Worm (Caenorhabditis elegans) whole organism, young adult: ENCODE data around the gene ZC412.5.

Source experiments
- B0019.2 ChIP-seq: fragments of 200-800 bp; sonication (Bioruptor generic); conservative IDR thresholded peaks from 2 replicates; pipeline ENCODE4 v1.3.6; 2022; ENCODE audit warnings: missing genetic modification reagents, missing genetic modification characterization, missing compliant biosample characterization
- B0035.1 ChIP-seq: sonication (generic microtip); optimal IDR thresholded peaks from 2 replicates; lab custom pipeline; 2016; ENCODE audit warnings: missing genetic modification characterization, mild to moderate bottlenecking, missing compliant biosample characterization, missing genotype, missing genetic modification reagents
- C06A6.2 ChIP-seq: fragments of 200-800 bp; sonication (Bioruptor generic); conservative IDR thresholded peaks from 2 replicates; pipeline ENCODE4 v1.3.6; 2022; ENCODE audit warnings: missing genetic modification characterization, missing compliant biosample characterization
- D2030.7 ChIP-seq: fragments of 200-800 bp; sonication (Bioruptor generic); IDR thresholded peaks from 2 replicates; pipeline ENCODE4 v1.3.6; 2022; ENCODE audit warnings: missing genetic modification reagents, missing genetic modification characterization, missing compliant biosample characterization
- F23B12.7 ChIP-seq: sonication (generic microtip); optimal IDR thresholded peaks from 2 replicates; lab custom pipeline; 2017; ENCODE audit warnings: missing genetic modification characterization, mild to moderate bottlenecking, missing compliant biosample characterization, antibody characterized with exemption, moderate library complexity; ENCODE audit not compliant: insufficient read depth
- F33H1.4 ChIP-seq: fragments of 200-800 bp; sonication (Bioruptor generic); IDR thresholded peaks from 2 replicates; pipeline ENCODE4 v1.3.6; 2022; ENCODE audit warnings: missing genetic modification reagents, missing genetic modification characterization, missing compliant biosample characterization
- F37B4.10 ChIP-seq: fragments of 200-800 bp; sonication (Bioruptor generic); IDR thresholded peaks from 2 replicates; pipeline ENCODE4 v1.3.6; 2022; ENCODE audit warnings: missing genetic modification characterization, missing compliant biosample characterization
- F52B5.7 ChIP-seq: sonication (generic microtip); optimal IDR thresholded peaks from 2 replicates; lab custom pipeline; 2016; ENCODE audit warnings: mild to moderate bottlenecking, missing genetic modification characterization, missing compliant biosample characterization
- F57C9.4 ChIP-seq: sonication (generic microtip); optimal IDR thresholded peaks from 2 replicates; lab custom pipeline; 2017; ENCODE audit warnings: mild to moderate bottlenecking, missing genetic modification characterization, missing compliant biosample characterization
- K11D2.4 ChIP-seq: fragments of 200-800 bp; sonication (Bioruptor generic); IDR thresholded peaks from 2 replicates; pipeline ENCODE4 v1.3.6; 2022; ENCODE audit warnings: missing genetic modification reagents, missing genetic modification characterization, missing compliant biosample characterization
- K12H6.12 ChIP-seq: fragments of 200-800 bp; sonication (Bioruptor generic); optimal IDR thresholded peaks from 2 replicates; lab custom pipeline; 2018; ENCODE audit warnings: mild to moderate bottlenecking, missing genetic modification characterization, missing compliant biosample characterization
- T07F8.4 ChIP-seq: sonication (generic microtip); optimal IDR thresholded peaks from 2 replicates; lab custom pipeline; 2016; ENCODE audit warnings: mild to moderate bottlenecking, missing genetic modification characterization, moderate library complexity, missing compliant biosample characterization
- ZK185.1 ChIP-seq: sonication (generic microtip); optimal IDR thresholded peaks from 2 replicates; lab custom pipeline; 2016; ENCODE audit warnings: mild to moderate bottlenecking, missing genetic modification characterization, missing compliant biosample characterization; ENCODE audit not compliant: poor library complexity, severe bottlenecking
- ama-1 ChIP-seq, 3 experiments: fragments of 150-350 bp in 1 of 3; sonication (generic microtip) in 2 of 3; optimal IDR thresholded peaks; 2 replicates each; lab custom pipeline; 2014 to 2018; ENCODE audit warnings: missing biosample characterization in 2 of 3, missing genetic modification characterization in 2 of 3, missing genetic modification reagents in 2 of 3
- atf-7 ChIP-seq: sonication (generic microtip); optimal IDR thresholded peaks from 2 replicates; lab custom pipeline; 2017; ENCODE audit warnings: mild to moderate bottlenecking, missing genetic modification characterization, missing compliant biosample characterization
- athp-1 ChIP-seq: sonication (generic microtip); optimal IDR thresholded peaks from 2 replicates; lab custom pipeline; 2017; ENCODE audit warnings: mild to moderate bottlenecking, missing genetic modification characterization, missing compliant biosample characterization
- attf-5 ChIP-seq: fragments of 200-800 bp; sonication (Bioruptor generic); optimal IDR thresholded peaks from 2 replicates; lab custom pipeline; 2018; ENCODE audit warnings: mild to moderate bottlenecking, missing genetic modification characterization, missing compliant biosample characterization
- attf-6 ChIP-seq: fragments of 200-800 bp; sonication (Bioruptor generic); IDR thresholded peaks from 2 replicates; pipeline ENCODE4 v1.3.6; 2022; ENCODE audit warnings: missing genetic modification reagents, missing genetic modification characterization, missing compliant biosample characterization
- bed-2 ChIP-seq: fragments of 200-800 bp; sonication (Bioruptor generic); IDR thresholded peaks from 2 replicates; pipeline ENCODE4 v1.3.6; 2022; ENCODE audit warnings: missing genetic modification reagents, missing genetic modification characterization, missing compliant biosample characterization
- ccch-3 ChIP-seq: fragments of 200-800 bp; sonication (Bioruptor generic); optimal IDR thresholded peaks from 2 replicates; lab custom pipeline; 2018; ENCODE audit warnings: mild to moderate bottlenecking, missing genetic modification characterization, missing compliant biosample characterization
- ceh-91 ChIP-seq: fragments of 200-800 bp; sonication (Bioruptor generic); IDR thresholded peaks from 2 replicates; pipeline ENCODE4 v1.3.6; 2022; ENCODE audit warnings: missing genetic modification reagents, missing genetic modification characterization, missing compliant biosample characterization
- chd-7 ChIP-seq: sonication (generic microtip); optimal IDR thresholded peaks from 2 replicates; lab custom pipeline; 2016; ENCODE audit warnings: mild to moderate bottlenecking, missing genetic modification characterization, moderate library complexity, missing compliant biosample characterization
- gei-17 ChIP-seq: fragments of 200-800 bp; sonication (Bioruptor generic); optimal IDR thresholded peaks from 2 replicates; lab custom pipeline; 2018; ENCODE audit warnings: mild to moderate bottlenecking, missing genetic modification characterization, missing compliant biosample characterization
- him-1 ChIP-seq: sonication (generic microtip); optimal IDR thresholded peaks from 2 replicates; lab custom pipeline; 2016; ENCODE audit warnings: missing genotype, missing genetic modification reagents, missing genetic modification characterization, missing compliant biosample characterization
- hmg-1.2 ChIP-seq: fragments of 200-800 bp; sonication (Bioruptor generic); IDR thresholded peaks from 2 replicates; pipeline ENCODE4 v1.3.6; 2022; ENCODE audit warnings: missing genetic modification reagents, missing genetic modification characterization, missing compliant biosample characterization
- hrde-1 ChIP-seq: sonication (generic microtip); optimal IDR thresholded peaks from 2 replicates; lab custom pipeline; 2016; ENCODE audit warnings: missing genetic modification characterization, mild to moderate bottlenecking, missing compliant biosample characterization, moderate library complexity, missing genotype, missing genetic modification reagents, borderline replicate concordance
- hsf-1 ChIP-seq: fragments of 200-800 bp; sonication (Bioruptor generic); IDR thresholded peaks from 2 replicates; pipeline ENCODE4 v1.3.6; 2022; ENCODE audit warnings: missing genetic modification reagents, missing genetic modification characterization, missing compliant biosample characterization
- let-607 ChIP-seq, 2 experiments: fragments of 200-800 bp in 1 of 2; sonication (Bioruptor generic) in 1 of 2; sonication (generic microtip) in 1 of 2; optimal IDR thresholded peaks; 2 replicates each; lab custom pipeline; 2016 to 2018; ENCODE audit warnings: mild to moderate bottlenecking in 2 of 2, missing compliant biosample characterization in 2 of 2, missing genetic modification characterization in 2 of 2, moderate library complexity in 2 of 2, missing genotype in 1 of 2
- lin-35 ChIP-seq, 3 experiments: fragments of 150-350 bp in 2 of 3; sonication (generic microtip) in 1 of 3; optimal IDR thresholded peaks; 2 replicates each; lab custom pipeline; 2014 to 2018; ENCODE audit warnings: missing biosample characterization in 3 of 3, missing genetic modification characterization in 3 of 3, missing genetic modification reagents in 3 of 3
- lin-40 ChIP-seq: sonication (generic microtip); optimal IDR thresholded peaks from 2 replicates; lab custom pipeline; 2016; ENCODE audit warnings: missing genetic modification characterization, mild to moderate bottlenecking, missing compliant biosample characterization, missing genotype, missing genetic modification reagents
- lsl-1 ChIP-seq: fragments of 200-800 bp; sonication (Bioruptor generic); optimal IDR thresholded peaks from 2 replicates; lab custom pipeline; 2018; ENCODE audit warnings: mild to moderate bottlenecking, missing genetic modification characterization, moderate library complexity, missing compliant biosample characterization
- nfya-1 ChIP-seq: sonication (generic microtip); optimal IDR thresholded peaks from 2 replicates; lab custom pipeline; 2017; ENCODE audit warnings: antibody characterized with exemption, missing compliant biosample characterization, missing genetic modification characterization, borderline replicate concordance; ENCODE audit not compliant: insufficient read depth
- nfyb-1 ChIP-seq: fragments of 200-800 bp; sonication (Bioruptor generic); IDR thresholded peaks from 2 replicates; pipeline ENCODE4 v1.3.6; 2022; ENCODE audit warnings: missing genetic modification reagents, missing genetic modification characterization, missing compliant biosample characterization
- nhr-120 ChIP-seq: fragments of 200-800 bp; sonication (Bioruptor generic); IDR thresholded peaks from 2 replicates; pipeline ENCODE4 v1.3.6; 2022; ENCODE audit warnings: missing genetic modification characterization, missing compliant biosample characterization
- nhr-179 ChIP-seq: sonication (generic microtip); optimal IDR thresholded peaks from 2 replicates; lab custom pipeline; 2016; ENCODE audit warnings: mild to moderate bottlenecking, missing genetic modification characterization, missing compliant biosample characterization
- nhr-90 ChIP-seq: sonication (generic microtip); optimal IDR thresholded peaks from 2 replicates; lab custom pipeline; 2016; ENCODE audit warnings: missing genotype, mild to moderate bottlenecking, missing genetic modification characterization, missing compliant biosample characterization
- repo-1 ChIP-seq: sonication (generic microtip); optimal IDR thresholded peaks from 2 replicates; lab custom pipeline; 2017; ENCODE audit warnings: mild to moderate bottlenecking, missing genetic modification characterization, missing compliant biosample characterization
- rpc-1 ChIP-seq, 2 experiments: fragments of 150-350 bp in 1 of 2; sonication (generic microtip) in 1 of 2; optimal IDR thresholded peaks; 2 replicates each; lab custom pipeline; 2014 to 2018; ENCODE audit warnings: missing biosample characterization in 1 of 2, missing genetic modification characterization in 1 of 2, missing genetic modification reagents in 1 of 2, missing genotype in 1 of 2
- sdz-38 ChIP-seq: sonication (generic microtip); optimal IDR thresholded peaks from 2 replicates; lab custom pipeline; 2016; ENCODE audit warnings: missing genotype, missing genetic modification characterization, missing compliant biosample characterization
- sptf-2 ChIP-seq: fragments of 200-800 bp; sonication (Bioruptor generic); optimal IDR thresholded peaks from 2 replicates; lab custom pipeline; 2018; ENCODE audit warnings: mild to moderate bottlenecking, missing genetic modification characterization, missing compliant biosample characterization
- tbp1 ChIP-seq: fragments of 200-800 bp; sonication (Bioruptor generic); optimal IDR thresholded peaks from 2 replicates; lab custom pipeline; 2018; ENCODE audit warnings: mild to moderate bottlenecking, missing genetic modification characterization, missing compliant biosample characterization
- tbx-9 ChIP-seq: sonication (generic microtip); optimal IDR thresholded peaks from 2 replicates; lab custom pipeline; 2016; ENCODE audit warnings: borderline replicate concordance, missing genetic modification characterization, inconsistent platforms, missing compliant biosample characterization
- unc-62 ChIP-seq: fragments of 150-350 bp; optimal IDR thresholded peaks from 2 replicates; lab custom pipeline; 2014; ENCODE audit warnings: missing biosample characterization, missing genetic modification reagents, missing genetic modification characterization
- ztf-22 ChIP-seq: fragments of 200-800 bp; sonication (Bioruptor generic); optimal IDR thresholded peaks from 2 replicates; lab custom pipeline; 2018; ENCODE audit warnings: mild to moderate bottlenecking, missing genetic modification characterization, moderate library complexity, missing compliant biosample characterization
- ztf-26 ChIP-seq: sonication (generic microtip); optimal IDR thresholded peaks from 2 replicates; lab custom pipeline; 2017; ENCODE audit warnings: missing genetic modification characterization, missing compliant biosample characterization
- ztf-3 ChIP-seq: fragments of 200-800 bp; sonication (Bioruptor generic); optimal IDR thresholded peaks from 2 replicates; lab custom pipeline; 2018; ENCODE audit warnings: mild to moderate bottlenecking, missing genetic modification characterization, missing compliant biosample characterization

The ZC412.5 gene

ce11 chrV:14849628-14850027, 25.6 kb downstream of the ZC412.5 start (continued):
- TF ChIP-seq hrde-1, result no peak
- peak; percentile 69 for TF ChIP-seq atf-7 (tag; lab: Kevin White, UChicago)
- peak; percentile 27; the same call in 1 of the 2 replicates for TF ChIP-seq hsf-1
- no peak for TF ChIP-seq D2030.7 (GFP tag; lab: Robert Waterston, UW)
- no peak for TF ChIP-seq rpc-1 (optimal IDR thresholded peaks at IDR 0.05; lab: Kevin White, UChicago)
- no peak for TF ChIP-seq rpc-1 (tag; optimal IDR thresholded peaks at IDR 0.05; lab: Kevin White, UChicago)
- peak; percentile 50 for TF ChIP-seq F23B12.7 (tag; lab: Kevin White, UChicago)
- TF ChIP-seq lin-35 (GFP tag; optimal IDR thresholded peaks at IDR 0.05; lab: Kevin White, UChicago), result peak in 1 of 3 experiments; percentile 54
- TF ChIP-seq C06A6.2 (GFP tag; lab: Robert Waterston, UW), result peak; percentile 42; the same call in 1 of the 2 replicates
- peak; percentile 34 to 54 for TF ChIP-seq let-607 (tag; optimal IDR thresholded peaks at IDR 0.05; lab: Kevin White, UChicago)
- no peak for TF ChIP-seq sptf-2 (GFP tag; lab: Kevin White, UChicago)
- TF ChIP-seq chd-7 (tag; lab: Kevin White, UChicago), result peak; percentile 80
- no peak for TF ChIP-seq T07F8.4 (tag; lab: Kevin White, UChicago)
- peak; percentile 22 for TF ChIP-seq F52B5.7
- no peak for TF ChIP-seq nfya-1
- TF ChIP-seq nhr-90 (tag; lab: Kevin White, UChicago), result peak; percentile 66
- TF ChIP-seq F37B4.10 (GFP tag; lab: Robert Waterston, UW), result 0 out of 2 replicates have a peak, but pooled peaks have one; percentile 30
- TF ChIP-seq ccch-3 (GFP tag; lab: Kevin White, UChicago), result no peak
- TF ChIP-seq attf-6 (GFP tag; lab: Robert Waterston, UW), result no peak
- no peak for TF ChIP-seq lsl-1 (GFP tag; lab: Kevin White, UChicago)
- no peak for TF ChIP-seq unc-62 (GFP tag; lab: Kevin White, UChicago)
- peak; percentile 45 for TF ChIP-seq tbp1 (GFP tag; lab: Kevin White, UChicago)
- TF ChIP-seq ZK185.1, result peak; percentile 53
- no peak for TF ChIP-seq F33H1.4
- TF ChIP-seq B0019.2 (GFP tag; lab: Robert Waterston, UW), result no peak
- peak; percentile 37 for TF ChIP-seq K12H6.12 (tag; lab: Kevin White, UChicago)
- TF ChIP-seq ceh-91 (GFP tag; lab: Robert Waterston, UW), result no peak
- TF ChIP-seq attf-5 (GFP tag; lab: Kevin White, UChicago), result peak; percentile 72
- no peak for TF ChIP-seq sdz-38 (tag; lab: Kevin White, UChicago)
- TF ChIP-seq nhr-179 (tag; lab: Kevin White, UChicago), result no peak
- TF ChIP-seq nfyb-1, result peak; percentile 72; the same call in 1 of the 2 replicates
- TF ChIP-seq gei-17 (GFP tag; lab: Kevin White, UChicago), result peak; percentile 43
- peak; percentile 55; the same call in 1 of the 2 replicates for TF ChIP-seq hmg-1.2 (GFP tag; lab: Robert Waterston, UW)
- TF ChIP-seq ztf-22 (GFP tag; lab: Kevin White, UChicago), result peak; percentile 70
- no peak for TF ChIP-seq F57C9.4 (tag; lab: Kevin White, UChicago)
- TF ChIP-seq lin-40, result peak; percentile 80
- no peak for TF ChIP-seq bed-2
- no peak for TF ChIP-seq him-1
- TF ChIP-seq athp-1, result peak; percentile 49
- no peak for TF ChIP-seq B0035.1
- peak; percentile 69; the same call in 1 of the 2 replicates for TF ChIP-seq K11D2.4 (GFP tag; lab: Robert Waterston, UW)
- TF ChIP-seq nhr-120 (GFP tag; lab: Robert Waterston, UW), result no peak
- no peak for TF ChIP-seq ama-1 (optimal IDR thresholded peaks at IDR 0.05; lab: Kevin White, UChicago)
- TF ChIP-seq ama-1 (GFP tag; optimal IDR thresholded peaks at IDR 0.05; lab: Kevin White, UChicago), result no peak
- no peak for TF ChIP-seq tbx-9 (tag; lab: Kevin White, UChicago)
- peak; percentile 13 for TF ChIP-seq ztf-3 (GFP tag; lab: Kevin White, UChicago)
- peak; percentile 79 for TF ChIP-seq ztf-26 (tag; lab: Kevin White, UChicago)
- TF ChIP-seq repo-1, result peak; percentile 48
